Worm (Caenorhabditis elegans) whole organism, early embryonic: Measurements from ENCODE around the gene F54F7.14.

Source experiments
- B0310.2 ChIP-seq: sonication (generic microtip); optimal IDR thresholded peaks from 2 replicates; lab custom pipeline; 2016; ENCODE audit warnings: mild to moderate bottlenecking, missing genetic modification characterization, missing compliant biosample characterization
- ama-1 ChIP-seq: fragments of 150-350 bp; optimal IDR thresholded peaks from 2 replicates; lab custom pipeline; 2014
- ceh-36 ChIP-seq: sonication (generic microtip); optimal IDR thresholded peaks from 2 replicates; lab custom pipeline; 2016; ENCODE audit warnings: missing genetic modification characterization, inconsistent platforms, missing compliant biosample characterization
- hnd-1 ChIP-seq: sonication (generic microtip); optimal IDR thresholded peaks from 2 replicates; lab custom pipeline; 2016; ENCODE audit warnings: missing genetic modification characterization, missing compliant biosample characterization
- scrt-1 ChIP-seq: fragments of 200-800 bp; sonication (Bioruptor generic); IDR thresholded peaks from 2 replicates; pipeline ENCODE4 v1.3.6; 2022; ENCODE audit warnings: missing genetic modification characterization, missing compliant biosample characterization
- tra-4 ChIP-seq: sonication (generic microtip); optimal IDR thresholded peaks from 2 replicates; lab custom pipeline; 2017; ENCODE audit warnings: missing genetic modification characterization, missing compliant biosample characterization

DNA sequence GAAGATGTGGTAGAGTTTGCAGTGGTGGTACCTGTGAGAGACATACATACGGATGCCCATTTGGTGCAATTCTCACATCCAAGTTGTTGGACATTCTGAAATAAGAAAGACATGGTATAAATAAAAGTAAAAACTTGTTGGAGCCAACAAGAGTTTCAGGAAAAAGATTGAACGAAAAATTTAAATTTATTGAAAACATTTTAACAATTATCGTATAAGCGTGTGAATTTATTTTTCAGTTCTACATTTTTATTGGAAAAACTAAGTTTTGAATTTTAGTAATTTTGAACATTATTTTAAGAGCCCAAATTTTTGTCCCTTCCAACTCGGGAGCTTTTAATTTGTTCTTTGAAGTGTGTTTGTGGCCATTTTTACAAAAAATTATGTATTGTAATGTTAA lies 4.2 kb downstream of the F54F7.14 start, which contains the start of gene F54F7.8:
- TF ChIP-seq ama-1 (lab: Kevin White, UChicago) (no peak), B0310.2 (tag; lab: Kevin White, UChicago) (no peak), tra-4 (tag; lab: Kevin White, UChicago) (no peak), hnd-1 (no peak), scrt-1 (GFP tag; lab: Robert Waterston, UW) (no peak), ceh-36 (no peak)
